Worm (Caenorhabditis elegans) whole organism, L3 larva: ENCODE data around the gene R07B7.10.

Experiments used
- R02D3.7 ChIP-seq: fragments of 150-350 bp; optimal IDR thresholded peaks from 2 replicates; lab custom pipeline; 2014; ENCODE audit warnings: missing biosample characterization, missing genetic modification characterization
- ZK546.5 ChIP-seq: sonication (generic microtip); optimal IDR thresholded peaks from 2 replicates; lab custom pipeline; 2017; ENCODE audit warnings: missing biosample characterization, missing genetic modification characterization
- aly-2 ChIP-seq: fragments of 150-350 bp; optimal IDR thresholded peaks from 2 replicates; lab custom pipeline; 2014; ENCODE audit warnings: missing biosample characterization, missing genetic modification characterization
- ama-1 ChIP-seq: fragments of 150-350 bp; optimal IDR thresholded peaks from 2 replicates; lab custom pipeline; 2018
- ceh-28 ChIP-seq: fragments of 150-350 bp; optimal IDR thresholded peaks from 2 replicates; lab custom pipeline; 2014; ENCODE audit warnings: missing biosample characterization, missing genetic modification reagents, missing genetic modification characterization
- ceh-82 ChIP-seq: fragments of 150-350 bp; optimal IDR thresholded peaks from 2 replicates; lab custom pipeline; 2014; ENCODE audit warnings: missing biosample characterization, missing genetic modification characterization
- egl-5 ChIP-seq: fragments of 150-350 bp; optimal IDR thresholded peaks from 2 replicates; lab custom pipeline; 2017; ENCODE audit warnings: missing biosample characterization, missing genetic modification reagents, missing genetic modification characterization, inconsistent platforms
- elt-1 ChIP-seq: fragments of 150-350 bp; optimal IDR thresholded peaks from 2 replicates; lab custom pipeline; 2014; ENCODE audit warnings: missing biosample characterization, missing genetic modification characterization
- elt-3 ChIP-seq, 3 experiments: fragments of 150-350 bp in 1 of 3; sonication (generic microtip) in 2 of 3; optimal IDR thresholded peaks; 2 replicates in 2 of 3; 4 replicates in 1 of 3; lab custom pipeline; 2014 to 2017; ENCODE audit warnings: missing biosample characterization in 3 of 3, missing genetic modification characterization in 3 of 3
- eor-1 ChIP-seq, 2 experiments: fragments of 150-350 bp; optimal IDR thresholded peaks; 2 replicates each; lab custom pipeline; 2014 to 2018; ENCODE audit warnings: missing biosample characterization in 2 of 2, missing genetic modification characterization in 2 of 2
- fkh-10 ChIP-seq: sonication (generic microtip); optimal IDR thresholded peaks from 2 replicates; lab custom pipeline; 2017; ENCODE audit warnings: missing biosample characterization, missing genetic modification reagents, missing genetic modification characterization
- fkh-2 ChIP-seq: fragments of 150-350 bp; optimal IDR thresholded peaks from 2 replicates; lab custom pipeline; 2014; ENCODE audit warnings: missing biosample characterization, missing genetic modification reagents, missing genetic modification characterization
- fos-1 ChIP-seq: fragments of 150-350 bp; optimal IDR thresholded peaks from 2 replicates; lab custom pipeline; 2014; ENCODE audit warnings: missing biosample characterization, missing genetic modification characterization
- hmg-11 ChIP-seq: sonication (generic microtip); optimal IDR thresholded peaks from 2 replicates; lab custom pipeline; 2016; ENCODE audit warnings: missing genetic modification characterization, missing compliant biosample characterization
- lin-15B ChIP-seq: fragments of 150-350 bp; optimal IDR thresholded peaks from 2 replicates; lab custom pipeline; 2014; ENCODE audit warnings: missing biosample characterization, missing genetic modification characterization
- lin-39 ChIP-seq: fragments of 150-350 bp; optimal IDR thresholded peaks from 2 replicates; lab custom pipeline; 2018; ENCODE audit warnings: missing biosample characterization, missing genetic modification reagents, missing genetic modification characterization
- lsy-12 ChIP-seq: sonication (generic microtip); optimal IDR thresholded peaks from 2 replicates; lab custom pipeline; 2016; ENCODE audit warnings: mild to moderate bottlenecking, missing genetic modification characterization, missing compliant biosample characterization
- mml-1 ChIP-seq: fragments of 150-350 bp; sonication (generic microtip); optimal IDR thresholded peaks from 3 replicates; lab custom pipeline; 2014; ENCODE audit warnings: missing biosample characterization, missing genetic modification characterization
- nfya-1 ChIP-seq: sonication (generic microtip); optimal IDR thresholded peaks from 2 replicates; lab custom pipeline; 2017; ENCODE audit warnings: missing genetic modification characterization, mild to moderate bottlenecking, missing compliant biosample characterization, antibody characterized with exemption, moderate library complexity; ENCODE audit not compliant: insufficient read depth
- nhr-11 ChIP-seq: fragments of 150-350 bp; optimal IDR thresholded peaks from 2 replicates; lab custom pipeline; 2014; ENCODE audit warnings: missing biosample characterization, missing genetic modification characterization
- nhr-23 ChIP-seq: fragments of 150-350 bp; optimal IDR thresholded peaks from 2 replicates; lab custom pipeline; 2014; ENCODE audit warnings: missing biosample characterization, missing genetic modification reagents, missing genetic modification characterization
- nhr-25 ChIP-seq: sonication (generic microtip); optimal IDR thresholded peaks from 2 replicates; lab custom pipeline; 2017; ENCODE audit warnings: missing biosample characterization, missing genetic modification characterization
- nhr-43 ChIP-seq: sonication (generic microtip); optimal IDR thresholded peaks from 2 replicates; lab custom pipeline; 2016; ENCODE audit warnings: mild to moderate bottlenecking, missing genetic modification characterization, missing compliant biosample characterization; ENCODE audit not compliant: poor library complexity, severe bottlenecking
- nhr-76 ChIP-seq: fragments of 150-350 bp; sonication (generic microtip); optimal IDR thresholded peaks from 5 replicates; lab custom pipeline; 2014; ENCODE audit warnings: missing biosample characterization, missing genetic modification characterization
- nhr-77 ChIP-seq: fragments of 150-350 bp; optimal IDR thresholded peaks from 2 replicates; lab custom pipeline; 2014; ENCODE audit warnings: missing biosample characterization, missing genetic modification characterization
- pha-4 ChIP-seq: fragments of 150-350 bp; optimal IDR thresholded peaks from 2 replicates; lab custom pipeline; 2014; ENCODE audit warnings: missing biosample characterization, missing genetic modification reagents, missing genetic modification characterization
- pqm-1 ChIP-seq: fragments of 150-350 bp; optimal IDR thresholded peaks from 2 replicates; lab custom pipeline; 2017; ENCODE audit warnings: missing biosample characterization, missing genetic modification characterization, inconsistent platforms
- sea-2 ChIP-seq: fragments of 150-350 bp; sonication (generic microtip); optimal IDR thresholded peaks from 4 replicates; lab custom pipeline; 2014; ENCODE audit warnings: missing biosample characterization, missing genetic modification reagents, missing genetic modification characterization
- skn-1 ChIP-seq: fragments of 150-350 bp; optimal IDR thresholded peaks from 2 replicates; lab custom pipeline; 2014; ENCODE audit warnings: missing biosample characterization, missing genetic modification characterization
- snpc-4 ChIP-seq: fragments of 150-350 bp; optimal IDR thresholded peaks from 2 replicates; lab custom pipeline; 2014; ENCODE audit warnings: missing biosample characterization, missing genetic modification characterization
- unc-39 ChIP-seq: sonication (generic microtip); optimal IDR thresholded peaks from 4 replicates; lab custom pipeline; 2017; ENCODE audit warnings: missing biosample characterization, missing genetic modification characterization
- unc-62 ChIP-seq: fragments of 150-350 bp; sonication (generic microtip); optimal IDR thresholded peaks from 4 replicates; lab custom pipeline; 2014; ENCODE audit warnings: missing biosample characterization, missing genetic modification reagents, missing genetic modification characterization
- zag-1 ChIP-seq: fragments of 150-350 bp; optimal IDR thresholded peaks from 2 replicates; lab custom pipeline; 2014; ENCODE audit warnings: missing biosample characterization, missing genetic modification characterization
- ztf-4 ChIP-seq: fragments of 150-350 bp; optimal IDR thresholded peaks from 2 replicates; lab custom pipeline; 2014; ENCODE audit warnings: missing biosample characterization, missing genetic modification characterization

Gene R07B7.10

DNA sequence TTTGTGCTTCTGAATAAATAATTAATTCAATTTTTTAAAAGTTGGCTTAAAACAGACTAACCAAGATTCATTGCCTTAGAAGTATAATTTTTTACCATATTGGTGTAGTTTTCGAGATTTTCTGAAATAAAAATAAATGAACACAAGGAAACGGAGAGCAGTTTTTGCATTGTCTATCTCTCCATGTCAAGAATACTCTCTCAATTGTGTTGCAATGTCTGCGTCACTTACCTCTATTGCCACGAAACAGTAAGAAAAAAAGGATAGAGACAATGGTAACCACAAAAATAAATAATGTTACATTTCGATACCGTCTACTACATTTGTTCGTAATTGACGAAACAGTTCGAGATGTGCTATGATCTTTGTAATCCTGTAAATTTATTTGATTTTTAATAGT is at the start of gene R07B7.10:
TSS of gene R07B7.10 (plus strand) at position 285 of the 400 bp plus-strand sequence.
- TF ChIP-seq nhr-11 (tag; lab: Kevin White, UChicago) (no peak), mml-1 (no peak), R02D3.7 (tag; lab: Kevin White, UChicago) (no peak), sea-2 (no peak), ama-1 (lab: Kevin White, UChicago) (no peak), nhr-76 (tag; lab: Kevin White, UChicago) (no peak), unc-62 (GFP tag; lab: Kevin White, UChicago) (no peak), pha-4 (tag; lab: Kevin White, UChicago) (peak; percentile 32)

- no peak for TF ChIP-seq nhr-43 (tag; lab: Kevin White, UChicago)
- no peak for TF ChIP-seq unc-39
- no peak for TF ChIP-seq nhr-23 (tag; lab: Kevin White, UChicago)
- no peak for TF ChIP-seq elt-1 (tag; lab: Kevin White, UChicago)
- TF ChIP-seq ama-1 (lab: Kevin White, UChicago) = no peak
- TF ChIP-seq, all 47 proteins: peak for 0
Measured at ce11 chrV:12033841-12034240, 49.2 kb upstream of the R07B7.10 start.

DNA sequence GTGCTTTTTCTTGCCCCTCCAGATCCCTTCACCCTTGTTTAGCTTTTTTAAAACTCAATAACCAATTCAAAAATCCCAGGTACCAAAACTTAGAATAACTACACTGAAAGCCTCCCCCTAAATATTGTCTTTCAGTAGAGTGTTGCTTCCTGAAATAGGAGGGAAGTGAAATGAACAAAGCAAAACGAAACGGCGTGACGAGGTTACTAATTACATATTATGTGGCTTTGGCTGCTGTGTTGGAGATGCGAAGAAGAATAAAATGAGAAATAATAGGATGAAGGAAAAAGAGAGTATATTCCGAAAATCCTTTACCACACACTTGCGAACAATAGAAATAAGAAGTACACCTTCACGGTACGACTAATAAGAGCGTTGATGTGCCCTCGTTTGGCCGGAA is 46.9 kb upstream of the R07B7.10 start:
- TF ChIP-seq eor-1 (tag; optimal IDR thresholded peaks at IDR 0.05; lab: Kevin White, UChicago) = no peak
- TF ChIP-seq hmg-11 (tag; lab: Kevin White, UChicago) = no peak
- TF ChIP-seq fkh-2 (tag; lab: Kevin White, UChicago) = no peak
- no peak for TF ChIP-seq lin-15B (tag; lab: Kevin White, UChicago)
- no peak for TF ChIP-seq nhr-23 (tag; lab: Kevin White, UChicago)
- TF ChIP-seq ceh-82 = no peak
- no peak for TF ChIP-seq aly-2 (tag; lab: Kevin White, UChicago)
- TF ChIP-seq, all 47 proteins: peak for 0

DNA sequence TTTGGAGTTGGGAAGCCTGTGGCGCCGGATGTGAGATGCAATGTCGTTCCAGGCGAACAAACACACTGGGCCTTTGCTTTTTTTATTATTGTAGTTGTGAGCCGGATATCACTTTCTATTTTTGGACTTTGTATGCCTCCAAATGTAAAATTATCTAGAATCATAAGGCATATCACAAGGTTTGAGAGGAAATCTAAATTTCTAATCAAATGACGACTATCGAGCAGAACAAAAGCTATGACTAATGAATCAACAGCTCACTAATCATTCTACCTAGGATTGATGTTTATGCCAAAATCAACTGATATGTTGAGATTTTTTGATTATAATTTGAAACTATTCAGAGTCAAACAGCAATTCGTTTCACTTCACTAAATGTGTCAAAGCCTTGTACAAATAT is 45.1 kb upstream of the R07B7.10 start:
- TF ChIP-seq ama-1 (lab: Kevin White, UChicago) (peak; percentile 31), sea-2 (no peak)

DNA sequence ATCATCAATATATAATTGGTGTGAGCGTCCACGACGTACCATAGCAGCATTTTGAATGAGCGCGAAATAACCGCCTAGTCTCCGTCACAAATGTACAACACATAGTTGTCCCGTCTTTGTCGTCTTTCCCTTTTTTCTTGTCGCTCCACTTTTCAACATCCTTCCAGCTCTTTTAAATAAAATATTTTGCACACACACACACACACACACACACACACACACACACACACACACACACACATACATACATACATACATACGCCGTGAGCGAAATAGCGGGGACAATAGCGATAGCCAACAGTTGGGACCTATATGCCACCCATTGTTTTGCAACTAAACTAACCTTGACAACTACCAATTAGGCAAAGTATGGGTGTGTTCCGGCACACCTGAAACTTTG is 44.7 kb upstream of the R07B7.10 start:
- TF ChIP-seq lsy-12 (tag; lab: Kevin White, UChicago) = peak; percentile 34
- TF ChIP-seq nhr-76 (tag; lab: Kevin White, UChicago) = no peak
- TF ChIP-seq fkh-10 (GFP tag; lab: Kevin White, UChicago) = no peak
- no peak for TF ChIP-seq hmg-11 (tag; lab: Kevin White, UChicago)
- peak; percentile 15 for TF ChIP-seq lin-15B (tag; lab: Kevin White, UChicago)
- no peak for TF ChIP-seq ztf-4 (tag; lab: Kevin White, UChicago)
- no peak for TF ChIP-seq ceh-28 (tag; lab: Kevin White, UChicago)
- TF ChIP-seq eor-1 (tag; optimal IDR thresholded peaks at IDR 0.05; lab: Kevin White, UChicago) = no peak
- TF ChIP-seq snpc-4 (tag; lab: Kevin White, UChicago) = peak; percentile 1
- TF ChIP-seq nfya-1 (tag; lab: Kevin White, UChicago) = peak; percentile 29
- TF ChIP-seq pqm-1 (tag; lab: Kevin White, UChicago) = no peak

- TF ChIP-seq zag-1 (tag; lab: Kevin White, UChicago) (no peak), nfya-1 (tag; lab: Kevin White, UChicago) (peak; percentile 48), lin-39 (tag; lab: Kevin White, UChicago) (peak; percentile 77), skn-1 (tag; lab: Kevin White, UChicago) (no peak), nhr-25 (tag; lab: Kevin White, UChicago) (no peak), nhr-23 (tag; lab: Kevin White, UChicago) (no peak), fos-1 (tag; lab: Kevin White, UChicago) (no peak), egl-5 (no peak), nhr-43 (tag; lab: Kevin White, UChicago) (no peak), unc-39 (no peak), ZK546.5 (tag; lab: Kevin White, UChicago) (no peak), R02D3.7 (tag; lab: Kevin White, UChicago) (no peak), lin-15B (tag; lab: Kevin White, UChicago) (peak; percentile 32), fkh-10 (GFP tag; lab: Kevin White, UChicago) (no peak), pha-4 (tag; lab: Kevin White, UChicago) (peak; percentile 24), ama-1 (lab: Kevin White, UChicago) (peak; percentile 80), nhr-77 (tag; lab: Kevin White, UChicago) (no peak), elt-1 (tag; lab: Kevin White, UChicago) (no peak), lsy-12 (tag; lab: Kevin White, UChicago) (no peak), nhr-76 (tag; lab: Kevin White, UChicago) (no peak), ceh-82 (no peak), snpc-4 (tag; lab: Kevin White, UChicago) (peak; percentile 3), elt-3 (tag; optimal IDR thresholded peaks at IDR 0.05; lab: Kevin White, UChicago) (no peak)
Measured at ce11 chrV:12038783-12039182, 44.2 kb upstream of the R07B7.10 start.
